Fruit fly (Drosophila melanogaster): ENCODE measurements around the gene HP1D3csd.

Gene HP1D3csd

DNA sequence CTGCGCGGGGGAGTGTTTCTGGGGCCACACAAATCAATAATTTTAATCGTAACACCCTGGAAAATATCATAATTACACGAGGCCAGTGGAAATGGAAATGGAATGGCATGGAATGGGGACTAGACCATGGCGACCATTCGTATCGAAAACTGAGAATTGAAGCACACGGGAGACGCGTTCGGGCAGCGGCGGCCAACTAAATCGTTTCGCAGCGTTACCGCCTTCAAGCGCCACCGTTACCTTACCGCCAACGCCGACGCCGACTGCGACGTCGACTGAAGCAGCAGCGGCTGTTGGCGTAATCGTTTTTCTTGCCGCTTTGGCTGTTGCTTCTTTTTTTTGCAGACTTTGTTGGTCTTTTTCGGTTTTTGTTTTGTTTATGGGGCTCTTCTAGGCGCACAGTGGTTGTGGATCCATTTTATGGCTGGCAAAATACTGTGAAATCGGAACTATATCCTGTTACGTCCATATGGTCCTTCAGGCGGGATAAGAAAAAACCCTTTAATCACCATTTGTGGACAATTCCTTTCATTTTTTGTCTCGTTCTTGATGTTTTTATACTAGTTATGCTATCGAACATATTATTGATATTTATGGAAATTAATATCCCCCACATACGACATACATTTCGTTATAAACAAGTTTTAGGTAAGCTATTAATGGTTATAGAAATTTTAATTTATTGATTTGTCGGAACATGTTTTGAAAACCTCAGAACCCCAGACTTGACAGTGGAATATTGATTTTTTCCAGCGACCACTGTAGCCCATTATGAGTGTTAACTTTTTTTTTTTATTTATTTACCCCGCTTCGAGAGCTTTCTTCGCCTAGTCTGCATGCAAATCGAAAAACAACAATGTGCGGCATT is 24.6 kb upstream of the HP1D3csd start (continued):
- TF ChIP-seq chinmo (GFP tag; IDR thresholded peaks at IDR 0.05; ENCODE audit: partially characterized antibody) (peak; percentile 78; the same call in 2 of the 4 replicates), ara (GFP tag; IDR thresholded peaks at IDR 0.05) (0 out of 2 replicates have a peak, but pooled peaks have one; percentile 12), lola (GFP tag; optimal IDR thresholded peaks at IDR 0.05) (no peak), CG6689 (GFP tag; IDR thresholded peaks at IDR 0.05) (peak; percentile 38; the same call in 1 of the 2 replicates), CG12071 (GFP tag; optimal IDR thresholded peaks at IDR 0.05) (no peak), Blimp-1 (GFP tag; optimal IDR thresholded peaks at IDR 0.05) (no peak), CG9609 (GFP tag; optimal IDR thresholded peaks at IDR 0.05) (no peak), sr (GFP tag; IDR thresholded peaks at IDR 0.05) (no peak), Pdp1 (GFP tag; optimal IDR thresholded peaks at IDR 0.05) (peak in 1 of 2 experiments; percentile 84), bigmax (GFP tag; optimal IDR thresholded peaks at IDR 0.05) (no peak), wdn (GFP tag; IDR thresholded peaks at IDR 0.05) (no peak), otp (GFP tag; IDR thresholded peaks at IDR 0.05) (no peak), CG12769 (tag; optimal IDR thresholded peaks at IDR 0.05) (peak; percentile 47), slbo (GFP tag; IDR thresholded peaks at IDR 0.05) (peak; percentile 39), CG1603 (tag; optimal IDR thresholded peaks at IDR 0.05) (no peak), Med (GFP tag) (peak; percentile 84), hbn (GFP tag; IDR thresholded peaks at IDR 0.05; ENCODE audit: partially characterized antibody) (no peak), Dad (GFP tag; optimal IDR thresholded peaks at IDR 0.05) (no peak), dm (GFP tag; optimal IDR thresholded peaks at IDR 0.05) (no peak), CG10366 (GFP tag; IDR thresholded peaks at IDR 0.05) (no peak), D19A (tag; optimal IDR thresholded peaks at IDR 0.05) (no peak), Eip74EF (GFP tag; optimal IDR thresholded peaks at IDR 0.05) (no peak), NfI (GFP tag; optimal IDR thresholded peaks at IDR 0.05) (no peak), Jarid2 (GFP tag; optimal IDR thresholded peaks at IDR 0.05) (no peak), CG33213 (GFP tag; optimal IDR thresholded peaks at IDR 0.05) (no peak), CG10274 (GFP tag; optimal IDR thresholded peaks at IDR 0.05) (no peak), her (GFP tag; optimal IDR thresholded peaks at IDR 0.05) (no peak), CG2202 (tag; optimal IDR thresholded peaks at IDR 0.05) (no peak), luna (GFP tag; optimal IDR thresholded peaks at IDR 0.05) (no peak), twi (tag; optimal IDR thresholded peaks at IDR 0.05) (no peak), Dref (GFP tag; IDR thresholded peaks at IDR 0.05) (no peak), NC2α (GFP tag; optimal IDR thresholded peaks at IDR 0.05) (no peak), gcm (GFP tag; optimal IDR thresholded peaks at IDR 0.05) (no peak), CG30020 (tag; optimal IDR thresholded peaks at IDR 0.05) (no peak), CG32532 (GFP tag; IDR thresholded peaks at IDR 0.05) (no peak), Ptx1 (GFP tag; IDR thresholded peaks at IDR 0.05) (peak; percentile 9; the same call in 1 of the 2 replicates), bsh (GFP tag; optimal IDR thresholded peaks at IDR 0.05) (no peak), CG5245 (GFP tag; optimal IDR thresholded peaks at IDR 0.05) (no peak), zen2 (GFP tag; IDR thresholded peaks at IDR 0.05; ENCODE audit: partially characterized antibody) (no peak), CG7987 (GFP tag; optimal IDR thresholded peaks at IDR 0.05) (no peak), CG14050 (GFP tag; IDR thresholded peaks at IDR 0.05) (no peak), CG7928 (GFP tag; optimal IDR thresholded peaks at IDR 0.05) (no peak), CG1024 (GFP tag; IDR thresholded peaks at IDR 0.05) (no peak), Abd-B (GFP tag; optimal IDR thresholded peaks at IDR 0.05) (no peak), Ssrp (tag; optimal IDR thresholded peaks at IDR 0.05) (peak; percentile 24), CG34422 (GFP tag; IDR thresholded peaks at IDR 0.05) (no peak), dpn (GFP tag; optimal IDR thresholded peaks at IDR 0.05) (peak in 1 of 2 experiments; percentile 11), CG12391 (tag; optimal IDR thresholded peaks at IDR 0.05) (peak; percentile 18)
